Worm (Caenorhabditis elegans) whole organism, mixed stage, embryonic: Measurements from ENCODE around the gene cri-2.
A peak's percentile ranks its signal among the peaks of the same experiment; 100 is the strongest.

ENCODE experiments used
- bed-3 ChIP-seq: fragments of 200-800 bp; sonication (Bioruptor generic); optimal IDR thresholded peaks from 3 replicates; lab custom pipeline; 2018; ENCODE audit warnings: mild to moderate bottlenecking, missing genetic modification characterization, moderate library complexity, missing compliant biosample characterization
- blmp-1 ChIP-seq: fragments of 150-350 bp; optimal IDR thresholded peaks from 2 replicates; lab custom pipeline; 2014; ENCODE audit warnings: missing biosample characterization, missing genetic modification characterization
- ceh-39 ChIP-seq: fragments of 150-350 bp; optimal IDR thresholded peaks from 2 replicates; lab custom pipeline; 2014; ENCODE audit warnings: missing biosample characterization, missing genetic modification characterization
- ceh-43 ChIP-seq: fragments of 200-800 bp; sonication (Bioruptor generic); optimal IDR thresholded peaks from 2 replicates; lab custom pipeline; 2018; ENCODE audit warnings: mild to moderate bottlenecking, missing genetic modification characterization, moderate library complexity, missing compliant biosample characterization
- ces-1 ChIP-seq: fragments of 150-350 bp; optimal IDR thresholded peaks from 2 replicates; lab custom pipeline; 2014; ENCODE audit warnings: missing biosample characterization, missing genetic modification reagents, missing genetic modification characterization
- cnd-1 ChIP-seq: fragments of 200-800 bp; sonication (Bioruptor generic); optimal IDR thresholded peaks from 2 replicates; lab custom pipeline; 2018; ENCODE audit warnings: mild to moderate bottlenecking, missing genetic modification characterization, missing compliant biosample characterization
- drap-1 ChIP-seq: fragments of 200-800 bp; sonication (Bioruptor generic); optimal IDR thresholded peaks from 3 replicates; lab custom pipeline; 2018; ENCODE audit warnings: mild to moderate bottlenecking, missing genetic modification characterization, missing compliant biosample characterization
- elt-1 ChIP-seq: sonication (generic microtip); optimal IDR thresholded peaks from 2 replicates; lab custom pipeline; 2017; ENCODE audit warnings: missing genetic modification characterization, mild to moderate bottlenecking, missing compliant biosample characterization, antibody characterized with exemption, moderate library complexity, borderline replicate concordance; ENCODE audit not compliant: insufficient read depth
- elt-3 ChIP-seq: fragments of 150-350 bp; optimal IDR thresholded peaks from 2 replicates; lab custom pipeline; 2014; ENCODE audit warnings: missing biosample characterization, missing genetic modification characterization
- flh-1 ChIP-seq: fragments of 200-800 bp; sonication (Bioruptor generic); optimal IDR thresholded peaks from 2 replicates; lab custom pipeline; 2018; ENCODE audit warnings: mild to moderate bottlenecking, missing genetic modification characterization, moderate library complexity, missing compliant biosample characterization
- ham-2 ChIP-seq: fragments of 200-800 bp; sonication (Bioruptor generic); optimal IDR thresholded peaks from 2 replicates; lab custom pipeline; 2018; ENCODE audit warnings: mild to moderate bottlenecking, missing genetic modification characterization, missing compliant biosample characterization
- lin-13 ChIP-seq: fragments of 150-350 bp; optimal IDR thresholded peaks from 2 replicates; lab custom pipeline; 2014; ENCODE audit warnings: missing biosample characterization, missing genetic modification characterization
- lsy-2 ChIP-seq: fragments of 150-350 bp; optimal IDR thresholded peaks from 2 replicates; lab custom pipeline; 2014; ENCODE audit warnings: missing biosample characterization, missing genetic modification characterization
- mab-5 ChIP-seq: fragments of 150-350 bp; optimal IDR thresholded peaks from 2 replicates; lab custom pipeline; 2014; ENCODE audit warnings: missing biosample characterization, missing genetic modification characterization
- mep-1 ChIP-seq: fragments of 150-350 bp; optimal IDR thresholded peaks from 2 replicates; lab custom pipeline; 2017; ENCODE audit warnings: missing biosample characterization, missing genetic modification reagents, missing genetic modification characterization, inconsistent platforms
- mls-2 ChIP-seq: sonication (generic microtip); optimal IDR thresholded peaks from 2 replicates; lab custom pipeline; 2016; ENCODE audit warnings: mild to moderate bottlenecking, missing genetic modification characterization, moderate library complexity, missing compliant biosample characterization
- nhr-2 ChIP-seq: fragments of 150-350 bp; optimal IDR thresholded peaks from 2 replicates; lab custom pipeline; 2014; ENCODE audit warnings: missing biosample characterization, missing genetic modification characterization
- nhr-237 ChIP-seq: fragments of 150-350 bp; optimal IDR thresholded peaks from 2 replicates; lab custom pipeline; 2014; ENCODE audit warnings: missing biosample characterization, missing genetic modification characterization
- nhr-76 ChIP-seq: sonication (generic microtip); optimal IDR thresholded peaks from 2 replicates; lab custom pipeline; 2017; ENCODE audit warnings: missing biosample characterization, missing genetic modification characterization
- pha-4 ChIP-seq: fragments of 150-350 bp; optimal IDR thresholded peaks from 2 replicates; lab custom pipeline; 2018; ENCODE audit warnings: missing biosample characterization, missing genetic modification reagents, missing genetic modification characterization
- unc-120 ChIP-seq: sonication (generic microtip); optimal IDR thresholded peaks from 2 replicates; lab custom pipeline; 2017; ENCODE audit warnings: missing genetic modification characterization, missing compliant biosample characterization; ENCODE audit not compliant: poor library complexity, severe bottlenecking
- unc-39 ChIP-seq: fragments of 150-350 bp; optimal IDR thresholded peaks from 2 replicates; lab custom pipeline; 2014; ENCODE audit warnings: missing biosample characterization, missing genetic modification characterization
- unc-62 ChIP-seq: fragments of 150-350 bp; optimal IDR thresholded peaks from 2 replicates; lab custom pipeline; 2014; ENCODE audit warnings: missing biosample characterization, missing genetic modification reagents, missing genetic modification characterization
- zip-8 ChIP-seq: fragments of 150-350 bp; optimal IDR thresholded peaks from 2 replicates; lab custom pipeline; 2014; ENCODE audit warnings: missing biosample characterization, missing genetic modification characterization
- ztf-11 ChIP-seq: fragments of 150-350 bp; optimal IDR thresholded peaks from 2 replicates; lab custom pipeline; 2014; ENCODE audit warnings: missing biosample characterization, missing genetic modification characterization

cri-2 gene

ce11 chrV:8168219-8168962, 33.2 kb upstream of the cri-2 start, which contains the start of gene F20D6.8:
Gene F20D6.8, minus strand, starts transcription at chrV:8168269.
- TF ChIP-seq ces-1 (GFP tag; lab: Kevin White, UChicago): peak; percentile 32
- no peak for TF ChIP-seq elt-3 (tag; lab: Kevin White, UChicago)
- TF ChIP-seq lsy-2 (tag; lab: Kevin White, UChicago): no peak
- no peak for TF ChIP-seq ceh-43 (GFP tag; lab: Kevin White, UChicago)
- TF ChIP-seq mab-5: no peak
- TF ChIP-seq nhr-76 (tag; lab: Kevin White, UChicago): no peak
- no peak for TF ChIP-seq drap-1 (GFP tag; lab: Kevin White, UChicago)
- TF ChIP-seq elt-1 (tag; lab: Kevin White, UChicago): no peak
- TF ChIP-seq unc-62 (GFP tag; lab: Kevin White, UChicago): no peak

- TF ChIP-seq mls-2 (tag; lab: Kevin White, UChicago): no peak
- TF ChIP-seq drap-1 (GFP tag; lab: Kevin White, UChicago): no peak
- no peak for TF ChIP-seq unc-39 (tag; lab: Kevin White, UChicago)
- no peak for TF ChIP-seq elt-1 (tag; lab: Kevin White, UChicago)
- TF ChIP-seq blmp-1 (tag; lab: Kevin White, UChicago): no peak
- TF ChIP-seq ceh-43 (GFP tag; lab: Kevin White, UChicago): no peak
- no peak for TF ChIP-seq lsy-2 (tag; lab: Kevin White, UChicago)
- TF ChIP-seq, all 35 proteins: peak for 0
These were observed 32.5 kb upstream of the cri-2 start for ce11 chrV:8169150-8169549.

- TF ChIP-seq ztf-11 (tag; lab: Kevin White, UChicago) (no peak), ces-1 (GFP tag; lab: Kevin White, UChicago) (peak; percentile 56)
These were observed 31.3 kb upstream of the cri-2 start for ce11 chrV:8170300-8170699.

- TF ChIP-seq pha-4 (tag; lab: Kevin White, UChicago): no peak
- no peak for TF ChIP-seq ces-1 (GFP tag; lab: Kevin White, UChicago)
- TF ChIP-seq, all 35 proteins: peak for 0
These were observed 29.9 kb upstream of the cri-2 start for ce11 chrV:8171688-8172087.

ce11 chrV:8177349-8177748, 24.3 kb upstream of the cri-2 start, which contains the start of gene F20D6.9:
Gene F20D6.9, minus strand, starts transcription at chrV:8177449.
- TF ChIP-seq drap-1 (GFP tag; lab: Kevin White, UChicago): no peak
- no peak for TF ChIP-seq unc-62 (GFP tag; lab: Kevin White, UChicago)
- TF ChIP-seq ceh-43 (GFP tag; lab: Kevin White, UChicago): no peak

ce11 chrV:8178279-8178678, 23.3 kb upstream of the cri-2 start:
- TF ChIP-seq unc-39 (tag; lab: Kevin White, UChicago): no peak
- TF ChIP-seq cnd-1 (tag; lab: Kevin White, UChicago): no peak
- no peak for TF ChIP-seq nhr-76 (tag; lab: Kevin White, UChicago)
- no peak for TF ChIP-seq zip-8 (tag; lab: Kevin White, UChicago)
- TF ChIP-seq elt-1 (tag; lab: Kevin White, UChicago): no peak
- no peak for TF ChIP-seq drap-1 (GFP tag; lab: Kevin White, UChicago)
- TF ChIP-seq ceh-39 (tag; lab: Kevin White, UChicago): no peak
- no peak for TF ChIP-seq ztf-11 (tag; lab: Kevin White, UChicago)

- peak; percentile 63 for TF ChIP-seq ces-1 (GFP tag; lab: Kevin White, UChicago)
- TF ChIP-seq mab-5: no peak
- no peak for TF ChIP-seq bed-3
- TF ChIP-seq mls-2 (tag; lab: Kevin White, UChicago): no peak
- TF ChIP-seq elt-1 (tag; lab: Kevin White, UChicago): no peak
- TF ChIP-seq nhr-237 (tag; lab: Kevin White, UChicago): peak; percentile 22
- TF ChIP-seq zip-8 (tag; lab: Kevin White, UChicago): no peak
These were observed 22.6 kb upstream of the cri-2 start, which contains the start of gene srp-7 for ce11 chrV:8178914-8179542. Gene srp-7, plus strand, starts transcription at chrV:8179126.

- TF ChIP-seq flh-1: no peak
- no peak for TF ChIP-seq pha-4 (tag; lab: Kevin White, UChicago)
- no peak for TF ChIP-seq mep-1 (tag; lab: Kevin White, UChicago)
- no peak for TF ChIP-seq nhr-76 (tag; lab: Kevin White, UChicago)
- no peak for TF ChIP-seq lin-13 (tag; lab: Kevin White, UChicago)
- no peak for TF ChIP-seq zip-8 (tag; lab: Kevin White, UChicago)
- no peak for TF ChIP-seq bed-3
- TF ChIP-seq cnd-1 (tag; lab: Kevin White, UChicago): no peak
- TF ChIP-seq unc-120 (tag; lab: Kevin White, UChicago): no peak
- TF ChIP-seq nhr-2: no peak
- TF ChIP-seq mab-5: no peak
- no peak for TF ChIP-seq ces-1 (GFP tag; lab: Kevin White, UChicago)
- no peak for TF ChIP-seq unc-39 (tag; lab: Kevin White, UChicago)
- no peak for TF ChIP-seq ham-2 (GFP tag; lab: Kevin White, UChicago)
These were observed 18.2 kb upstream of the cri-2 start, which contains the start of gene srp-8 for ce11 chrV:8183384-8183783. Gene srp-8, plus strand, starts transcription at chrV:8183684.
